Worm (Caenorhabditis elegans): ENCODE data around the gene swm-1.

DNA sequence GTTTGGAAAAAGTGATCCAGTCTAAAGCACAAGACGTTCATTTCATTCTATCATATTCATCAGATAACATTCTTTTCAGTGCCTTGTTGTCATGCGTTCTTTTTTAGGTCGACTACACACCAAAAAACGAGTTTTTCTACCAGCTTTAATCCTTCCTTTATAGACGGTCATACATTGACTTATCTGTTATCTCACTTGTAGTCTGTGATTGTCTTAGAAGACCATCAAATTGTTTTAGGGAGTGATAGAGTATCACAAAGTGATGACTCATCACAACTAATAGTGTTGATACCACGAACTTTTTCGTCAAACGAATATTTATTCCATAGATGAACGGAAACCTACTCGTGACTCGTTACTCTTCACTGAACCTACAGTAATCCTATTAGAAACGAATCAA is 31.2 kb upstream of the swm-1 start:
- no peak for TF ChIP-seq unc-62 (GFP tag; optimal IDR thresholded peaks at IDR 0.05)
- no peak for TF ChIP-seq nhr-12 (tag; optimal IDR thresholded peaks at IDR 0.05)
- no peak for TF ChIP-seq ZK546.5 (tag; optimal IDR thresholded peaks at IDR 0.05)
- TF ChIP-seq unc-39 (tag; optimal IDR thresholded peaks at IDR 0.05), result no peak
- no peak for TF ChIP-seq nhr-76 (tag; optimal IDR thresholded peaks at IDR 0.05)
- TF ChIP-seq snpc-4 (tag; optimal IDR thresholded peaks at IDR 0.05), result no peak
- no peak for TF ChIP-seq nhr-11 (tag; optimal IDR thresholded peaks at IDR 0.05)
- TF ChIP-seq nhr-23 (tag; optimal IDR thresholded peaks at IDR 0.05), result peak; percentile 89
